Fruit fly (Drosophila melanogaster) whole organism, adult: ENCODE measurements around the gene ND-39.
A peak's percentile ranks its signal among the peaks of the same experiment; 100 is the strongest.

ENCODE experiments used
- CG11617 ChIP-seq: fragments of 200-800 bp; sonication (Bioruptor generic); optimal IDR thresholded peaks from 2 replicates; lab custom pipeline; 2017; ENCODE audit warnings: mild to moderate bottlenecking, missing biosample characterization, missing genetic modification reagents, missing genetic modification characterization
- CG12768 ChIP-seq: fragments of 200-800 bp; sonication (Bioruptor generic); optimal IDR thresholded peaks from 2 replicates; lab custom pipeline; 2017; ENCODE audit warnings: missing biosample characterization, missing genetic modification characterization, mild to moderate bottlenecking, moderate library complexity, missing genetic modification reagents
- CG14711 ChIP-seq: fragments of 200-800 bp; sonication (Bioruptor generic); optimal IDR thresholded peaks from 2 replicates; lab custom pipeline; 2018; ENCODE audit warnings: missing biosample characterization, mild to moderate bottlenecking, missing genetic modification characterization, moderate library complexity
- CG1620 ChIP-seq: fragments of 200-800 bp; sonication (Bioruptor generic); optimal IDR thresholded peaks from 2 replicates; lab custom pipeline; 2016; ENCODE audit warnings: missing biosample characterization, missing genetic modification characterization
- CG33017 ChIP-seq: fragments of 200-800 bp; sonication (Bioruptor generic); optimal IDR thresholded peaks from 2 replicates; lab custom pipeline; 2018; ENCODE audit warnings: missing biosample characterization, mild to moderate bottlenecking, missing genetic modification characterization, moderate library complexity
- CG5204 ChIP-seq: fragments of 200-800 bp; sonication (Bioruptor generic); optimal IDR thresholded peaks from 2 replicates; lab custom pipeline; 2016; ENCODE audit warnings: missing biosample characterization, missing genetic modification characterization
- CG7045 ChIP-seq: fragments of 200-800 bp; sonication (Bioruptor generic); optimal IDR thresholded peaks from 2 replicates; lab custom pipeline; 2017; ENCODE audit warnings: missing biosample characterization, mild to moderate bottlenecking, missing genetic modification characterization
- CG7101 ChIP-seq: fragments of 200-800 bp; sonication (Bioruptor generic); optimal IDR thresholded peaks from 2 replicates; lab custom pipeline; 2018; ENCODE audit warnings: missing biosample characterization, mild to moderate bottlenecking, missing genetic modification characterization, moderate library complexity
- Clk ChIP-seq: fragments of 200-800 bp; sonication (Bioruptor generic); optimal IDR thresholded peaks from 2 replicates; lab custom pipeline; 2017; ENCODE audit warnings: missing biosample characterization, missing genetic modification characterization
- Crg-1 ChIP-seq: fragments of 200-800 bp; sonication (Bioruptor generic); optimal IDR thresholded peaks from 2 replicates; lab custom pipeline; 2016; ENCODE audit warnings: missing biosample characterization, missing genetic modification characterization
- Hr96 ChIP-seq: fragments of 200-800 bp; sonication (Bioruptor generic); optimal IDR thresholded peaks from 2 replicates; lab custom pipeline; 2016; ENCODE audit warnings: missing biosample characterization, missing genetic modification characterization
- Mnt ChIP-seq: fragments of 200-800 bp; sonication (Bioruptor generic); optimal IDR thresholded peaks from 2 replicates; lab custom pipeline; 2016; ENCODE audit warnings: missing biosample characterization, mild to moderate bottlenecking, missing genetic modification characterization
- bab1 ChIP-seq: fragments of 200-800 bp; sonication (Bioruptor generic); optimal IDR thresholded peaks from 3 replicates; lab custom pipeline; 2019; ENCODE audit warnings: missing biosample characterization, mild to moderate bottlenecking, missing genetic modification characterization, moderate library complexity
- cic ChIP-seq: fragments of 200-800 bp; sonication (Bioruptor generic); optimal IDR thresholded peaks from 2 replicates; lab custom pipeline; 2017; ENCODE audit warnings: missing biosample characterization, mild to moderate bottlenecking, missing genetic modification characterization, moderate library complexity
- cnc ChIP-seq, 2 experiments: fragments of >200 bp; optimal IDR thresholded peaks; 2 replicates each; lab custom pipeline; 2017
- kay ChIP-seq: fragments of 200-800 bp; sonication (Bioruptor generic); peaks from one replicate; lab custom pipeline; 2016; ENCODE audit warnings: missing biosample characterization, missing genetic modification characterization, borderline replicate concordance
- ovo ChIP-seq: fragments of 200-800 bp; sonication (Bioruptor generic); optimal IDR thresholded peaks from 2 replicates; lab custom pipeline; 2016; ENCODE audit warnings: missing biosample characterization, missing genetic modification characterization
- pad ChIP-seq: fragments of 200-800 bp; sonication (Bioruptor generic); optimal IDR thresholded peaks from 3 replicates; lab custom pipeline; 2017; ENCODE audit warnings: missing biosample characterization, missing genetic modification characterization, mild to moderate bottlenecking, moderate library complexity, missing genetic modification reagents
- tj ChIP-seq: fragments of 200-800 bp; sonication (Bioruptor generic); optimal IDR thresholded peaks from 3 replicates; lab custom pipeline; 2017; ENCODE audit warnings: missing biosample characterization, mild to moderate bottlenecking, missing genetic modification characterization, moderate library complexity
- toe ChIP-seq: fragments of 200-800 bp; sonication (Bioruptor generic); optimal IDR thresholded peaks from 2 replicates; lab custom pipeline; 2016; ENCODE audit warnings: missing biosample characterization, missing genetic modification characterization

Gene ND-39

dm6 chr3L:20493417-20494261 lies 1.8 kb downstream of the ND-39 start:
- TF ChIP-seq CG12768 (GFP tag; lab: Kevin White, UChicago) (peak; percentile 58), Mnt (GFP tag; lab: Kevin White, UChicago) (peak; percentile 10), CG5204 (peak; percentile 24), pad (GFP tag; lab: Kevin White, UChicago) (peak; percentile 2), CG33017 (tag; lab: Kevin White, UChicago) (peak; percentile 76), Hr96 (GFP tag; lab: Kevin White, UChicago) (peak; percentile 16), CG7101 (tag; lab: Kevin White, UChicago) (peak; percentile 81), cnc (optimal IDR thresholded peaks at IDR 0.05; lab: Kevin White, UChicago) (no peak), bab1 (GFP tag; lab: Kevin White, UChicago) (peak; percentile 95), CG1620 (peak; percentile 11), CG7045 (GFP tag; lab: Kevin White, UChicago) (peak; percentile 19), tj (GFP tag; lab: Kevin White, UChicago) (peak; percentile 63), ovo (GFP tag; lab: Kevin White, UChicago) (no peak), Crg-1 (GFP tag; lab: Kevin White, UChicago) (no peak), Clk (GFP tag; lab: Kevin White, UChicago) (no peak), cic (GFP tag; lab: Kevin White, UChicago) (peak; percentile 21), CG11617 (peak; percentile 75), kay (GFP tag; lab: Kevin White, UChicago) (no peak), toe (GFP tag; lab: Kevin White, UChicago) (no peak), CG14711 (peak; percentile 78)

dm6 chr3L:20494262-20494601 lies 2.4 kb downstream of the ND-39 start:
- no peak for TF ChIP-seq CG12768 (GFP tag; lab: Kevin White, UChicago)
- TF ChIP-seq kay (GFP tag; lab: Kevin White, UChicago), result no peak
- no peak for TF ChIP-seq Mnt (GFP tag; lab: Kevin White, UChicago)
- no peak for TF ChIP-seq toe (GFP tag; lab: Kevin White, UChicago)
- no peak for TF ChIP-seq Hr96 (GFP tag; lab: Kevin White, UChicago)
- TF ChIP-seq Clk (GFP tag; lab: Kevin White, UChicago), result no peak
- no peak for TF ChIP-seq cnc (optimal IDR thresholded peaks at IDR 0.05; lab: Kevin White, UChicago)
- TF ChIP-seq Crg-1 (GFP tag; lab: Kevin White, UChicago), result no peak
- TF ChIP-seq CG5204, result no peak
- TF ChIP-seq CG33017 (tag; lab: Kevin White, UChicago), result no peak
- TF ChIP-seq CG1620, result no peak
- no peak for TF ChIP-seq pad (GFP tag; lab: Kevin White, UChicago)
- no peak for TF ChIP-seq ovo (GFP tag; lab: Kevin White, UChicago)

dm6 chr3L:20494780-20495591 lies 3.1 kb downstream of the ND-39 start, which contains the start of gene ZnT77C:
ZnT77C (minus strand) TSS chr3L:20494921.
- no peak for TF ChIP-seq tj (GFP tag; lab: Kevin White, UChicago)
- TF ChIP-seq CG33017 (tag; lab: Kevin White, UChicago), result no peak
- no peak for TF ChIP-seq CG14711
- peak; percentile 21 for TF ChIP-seq bab1 (GFP tag; lab: Kevin White, UChicago)
- TF ChIP-seq CG11617, result no peak
- no peak for TF ChIP-seq ovo (GFP tag; lab: Kevin White, UChicago)
- TF ChIP-seq Mnt (GFP tag; lab: Kevin White, UChicago), result no peak
- TF ChIP-seq Clk (GFP tag; lab: Kevin White, UChicago), result no peak

dm6 chr3L:20497124-20497996 lies 5.5 kb downstream of the ND-39 start, which contains the start of gene CG32425:
CG32425 (plus strand) TSS chr3L:20497323.
- TF ChIP-seq CG7101 (tag; lab: Kevin White, UChicago), result peak; percentile 31
- TF ChIP-seq CG11617, result peak; percentile 47
- TF ChIP-seq Mnt (GFP tag; lab: Kevin White, UChicago), result peak; percentile 15
- TF ChIP-seq ovo (GFP tag; lab: Kevin White, UChicago), result no peak
- no peak for TF ChIP-seq CG12768 (GFP tag; lab: Kevin White, UChicago)
- peak; percentile 1 for TF ChIP-seq cic (GFP tag; lab: Kevin White, UChicago)
- TF ChIP-seq Clk (GFP tag; lab: Kevin White, UChicago), result no peak
- TF ChIP-seq toe (GFP tag; lab: Kevin White, UChicago), result no peak
- no peak for TF ChIP-seq CG1620

- TF ChIP-seq CG7101 (tag; lab: Kevin White, UChicago) (no peak), cnc (optimal IDR thresholded peaks at IDR 0.05; lab: Kevin White, UChicago) (no peak), CG14711 (no peak), pad (GFP tag; lab: Kevin White, UChicago) (no peak), CG1620 (no peak), toe (GFP tag; lab: Kevin White, UChicago) (no peak), CG7045 (GFP tag; lab: Kevin White, UChicago) (no peak), Clk (GFP tag; lab: Kevin White, UChicago) (no peak), ovo (GFP tag; lab: Kevin White, UChicago) (no peak), bab1 (GFP tag; lab: Kevin White, UChicago) (no peak), CG33017 (tag; lab: Kevin White, UChicago) (no peak), CG12768 (GFP tag; lab: Kevin White, UChicago) (no peak), Mnt (GFP tag; lab: Kevin White, UChicago) (no peak), Crg-1 (GFP tag; lab: Kevin White, UChicago) (no peak), CG11617 (no peak), tj (GFP tag; lab: Kevin White, UChicago) (no peak)
These were observed 6.3 kb downstream of the ND-39 start for dm6 chr3L:20498204-20498603.
